Fruit fly (Drosophila melanogaster) whole organism, embryonic: Measurements from ENCODE around the gene CG1896.

Experiments used
- B-H1 ChIP-seq: fragments of 200-800 bp; sonication (Bioruptor generic); IDR thresholded peaks from 3 replicates; pipeline ENCODE4 v1.3.6; 2022; ENCODE audit warnings: missing biosample characterization, missing genetic modification characterization
- BEAF-32 ChIP-seq: fragments of 200-800 bp; sonication (Bioruptor generic); optimal IDR thresholded peaks from 3 replicates; lab custom pipeline; 2017; ENCODE audit warnings: missing biosample characterization, missing genetic modification characterization, mild to moderate bottlenecking, moderate library complexity, missing genetic modification reagents
- Bgb ChIP-seq: fragments of 200-800 bp; sonication (Bioruptor generic); IDR thresholded peaks from 2 replicates; pipeline ENCODE4 v1.3.6; 2022; ENCODE audit warnings: missing biosample characterization, missing genetic modification characterization; ENCODE audit not compliant: partially characterized antibody
- Blimp-1 ChIP-seq: fragments of 200-800 bp; sonication (Bioruptor generic); optimal IDR thresholded peaks from 3 replicates; lab custom pipeline; 2018; ENCODE audit warnings: missing biosample characterization, missing genetic modification characterization, mild to moderate bottlenecking, moderate library complexity, missing genetic modification reagents
- CG11560 ChIP-seq: fragments of 200-800 bp; sonication (Bioruptor generic); IDR thresholded peaks from 3 replicates; pipeline ENCODE4 v1.3.6; 2022; ENCODE audit warnings: missing biosample characterization, missing genetic modification characterization
- CG1233 ChIP-seq: fragments of 200-800 bp; sonication (Bioruptor generic); optimal IDR thresholded peaks from 4 replicates; lab custom pipeline; 2018; ENCODE audit warnings: missing biosample characterization, mild to moderate bottlenecking, missing genetic modification characterization
- CG12744 ChIP-seq: fragments of 200-800 bp; sonication (Bioruptor generic); optimal IDR thresholded peaks from 2 replicates; lab custom pipeline; 2016; ENCODE audit warnings: missing biosample characterization, missing genetic modification characterization
- CG1647 ChIP-seq: fragments of 200-800 bp; sonication (Bioruptor generic); optimal IDR thresholded peaks from 3 replicates; lab custom pipeline; 2016; ENCODE audit warnings: missing biosample characterization, missing genetic modification characterization
- CG17612 ChIP-seq: fragments of 200-800 bp; sonication (Bioruptor generic); IDR thresholded peaks from 2 replicates; pipeline ENCODE4 v1.3.6; 2022; ENCODE audit warnings: missing biosample characterization, missing genetic modification characterization
- CG18764 ChIP-seq: fragments of 200-800 bp; sonication (Bioruptor generic); optimal IDR thresholded peaks from 3 replicates; lab custom pipeline; 2016; ENCODE audit warnings: missing biosample characterization, missing genetic modification characterization
- CG2199 ChIP-seq: fragments of 200-800 bp; sonication (Bioruptor generic); IDR thresholded peaks from 3 replicates; pipeline ENCODE4 v1.3.6; 2022; ENCODE audit warnings: missing biosample characterization, missing genetic modification characterization
- CG30403 ChIP-seq: fragments of 200-800 bp; sonication (Bioruptor generic); optimal IDR thresholded peaks from 3 replicates; lab custom pipeline; 2016; ENCODE audit warnings: missing biosample characterization, missing genetic modification characterization
- CG31224 ChIP-seq: fragments of 200-800 bp; sonication (Bioruptor generic); IDR thresholded peaks from 2 replicates; pipeline ENCODE4 v1.3.6; 2022; ENCODE audit warnings: missing biosample characterization, missing genetic modification characterization
- CG33557 ChIP-seq: fragments of 200-800 bp; sonication (Bioruptor generic); optimal IDR thresholded peaks from 2 replicates; lab custom pipeline; 2019; ENCODE audit warnings: missing biosample characterization, mild to moderate bottlenecking, missing genetic modification characterization, moderate library complexity
- CG34422 ChIP-seq: fragments of 200-800 bp; sonication (Bioruptor generic); IDR thresholded peaks from 3 replicates; pipeline ENCODE4 v1.3.6; 2022; ENCODE audit warnings: missing biosample characterization, missing genetic modification characterization
- CG4328 ChIP-seq: fragments of 200-800 bp; sonication (Bioruptor generic); optimal IDR thresholded peaks from 3 replicates; lab custom pipeline; 2017; ENCODE audit warnings: missing biosample characterization, missing genetic modification reagents, missing genetic modification characterization
- CG4854 ChIP-seq: fragments of 200-800 bp; sonication (Bioruptor generic); optimal IDR thresholded peaks from 2 replicates; lab custom pipeline; 2016; ENCODE audit warnings: missing biosample characterization, missing genetic modification characterization, inconsistent platforms
- CG5245 ChIP-seq: fragments of 200-800 bp; sonication (Bioruptor generic); optimal IDR thresholded peaks from 3 replicates; lab custom pipeline; 2016; ENCODE audit warnings: missing biosample characterization, missing genetic modification characterization
- CG7372 ChIP-seq: fragments of 200-800 bp; sonication (Bioruptor generic); IDR thresholded peaks from 2 replicates; pipeline ENCODE4 v1.3.6; 2022; ENCODE audit warnings: missing biosample characterization, missing genetic modification characterization
- CG8089 ChIP-seq: fragments of 200-800 bp; sonication (Bioruptor generic); optimal IDR thresholded peaks from 3 replicates; lab custom pipeline; 2016; ENCODE audit warnings: missing biosample characterization, missing genetic modification characterization
- Camta ChIP-seq: fragments of 200-800 bp; sonication (Bioruptor generic); optimal IDR thresholded peaks from 2 replicates; lab custom pipeline; 2016; ENCODE audit warnings: missing biosample characterization, missing genetic modification characterization
- E2f1 ChIP-seq: fragments of 200-800 bp; sonication (Bioruptor generic); IDR thresholded peaks from 2 replicates; pipeline ENCODE4 v1.3.6; 2022; ENCODE audit warnings: missing biosample characterization, missing genetic modification characterization
- H15 ChIP-seq: fragments of 200-800 bp; sonication (Bioruptor generic); IDR thresholded peaks from 3 replicates; pipeline ENCODE4 v1.3.6; 2022; ENCODE audit warnings: missing biosample characterization, missing genetic modification characterization
- H2.0 ChIP-seq: fragments of 200-800 bp; sonication (Bioruptor generic); IDR thresholded peaks from 2 replicates; pipeline ENCODE4 v1.3.6; 2022; ENCODE audit warnings: missing biosample characterization, missing genetic modification characterization
- Mes4 ChIP-seq: fragments of 200-800 bp; sonication (Bioruptor generic); optimal IDR thresholded peaks from 2 replicates; lab custom pipeline; 2016; ENCODE audit warnings: missing biosample characterization, missing genetic modification characterization
- Nf-YB ChIP-seq: fragments of 200-800 bp; sonication (Bioruptor generic); optimal IDR thresholded peaks from 3 replicates; lab custom pipeline; 2019; ENCODE audit warnings: missing biosample characterization, mild to moderate bottlenecking, missing genetic modification characterization, moderate library complexity
- Oli ChIP-seq: fragments of 200-800 bp; sonication (Bioruptor generic); optimal IDR thresholded peaks from 2 replicates; lab custom pipeline; 2018; ENCODE audit warnings: missing biosample characterization, mild to moderate bottlenecking, missing genetic modification characterization, moderate library complexity
- Side ChIP-seq: fragments of 200-800 bp; sonication (Bioruptor generic); optimal IDR thresholded peaks from 2 replicates; lab custom pipeline; 2016; ENCODE audit warnings: missing biosample characterization, missing genetic modification characterization
- TFAM ChIP-seq: fragments of 200-800 bp; sonication (Bioruptor generic); optimal IDR thresholded peaks from 2 replicates; lab custom pipeline; 2017; ENCODE audit warnings: missing biosample characterization, missing genetic modification characterization, inconsistent platforms
- abd-A ChIP-seq: fragments of 200-800 bp; sonication (Bioruptor generic); optimal IDR thresholded peaks from 3 replicates; lab custom pipeline; 2019; ENCODE audit warnings: missing biosample characterization, mild to moderate bottlenecking, missing genetic modification characterization, moderate library complexity
- ac ChIP-seq: fragments of 200-800 bp; sonication (Bioruptor generic); optimal IDR thresholded peaks from 3 replicates; lab custom pipeline; 2017; ENCODE audit warnings: missing biosample characterization, mild to moderate bottlenecking, missing genetic modification characterization
- az2 ChIP-seq: fragments of 200-800 bp; sonication (Bioruptor generic); optimal IDR thresholded peaks from 3 replicates; lab custom pipeline; 2016; ENCODE audit warnings: missing biosample characterization, missing genetic modification characterization
- cas ChIP-seq: fragments of 200-800 bp; sonication (Bioruptor generic); IDR thresholded peaks from 2 replicates; pipeline ENCODE4 v1.3.6; 2022; ENCODE audit warnings: missing biosample characterization, missing genetic modification characterization
- crc ChIP-seq: fragments of 200-800 bp; sonication (Bioruptor generic); optimal IDR thresholded peaks from 2 replicates; lab custom pipeline; 2016; ENCODE audit warnings: missing biosample characterization, missing genetic modification characterization
- crp ChIP-seq, 2 experiments: fragments of 200-800 bp; sonication (Bioruptor generic); optimal IDR thresholded peaks; 2 replicates in 1 of 2; 3 replicates in 1 of 2; lab custom pipeline; 2017; ENCODE audit warnings: missing biosample characterization in 2 of 2, missing genetic modification characterization in 2 of 2, mild to moderate bottlenecking in 1 of 2, moderate library complexity in 1 of 2
- cwo ChIP-seq: fragments of 200-800 bp; sonication (Bioruptor generic); optimal IDR thresholded peaks from 3 replicates; lab custom pipeline; 2017; ENCODE audit warnings: missing biosample characterization, missing genetic modification characterization, mild to moderate bottlenecking, moderate library complexity, missing genetic modification reagents
- grau ChIP-seq: fragments of 200-800 bp; optimal IDR thresholded peaks from 3 replicates; lab custom pipeline; 2019; ENCODE audit warnings: missing biosample characterization, mild to moderate bottlenecking, missing genetic modification characterization, moderate library complexity
- hth ChIP-seq: fragments of >200 bp; optimal IDR thresholded peaks from 2 replicates; lab custom pipeline; 2017; ENCODE audit warnings: inconsistent platforms
- ind ChIP-seq: fragments of 200-800 bp; sonication (Bioruptor generic); optimal IDR thresholded peaks from 3 replicates; lab custom pipeline; 2016; ENCODE audit warnings: missing biosample characterization, missing genetic modification characterization
- nerfin-1 ChIP-seq: fragments of 200-800 bp; sonication (Bioruptor generic); optimal IDR thresholded peaks from 3 replicates; lab custom pipeline; 2019; ENCODE audit warnings: missing biosample characterization, mild to moderate bottlenecking, missing genetic modification characterization, moderate library complexity
- pan ChIP-seq, 4 experiments: fragments of >200 bp in 3 of 4; fragments of 200-800 bp in 1 of 4; sonication (Bioruptor generic) in 1 of 4; optimal IDR thresholded peaks in 3 of 4; IDR thresholded peaks in 1 of 4; 2 replicates each; pipeline versions ENCODE4 v1.3.6 to Lab custom; 2017 to 2022; ENCODE audit warnings: missing biosample characterization in 2 of 4, missing genetic modification characterization in 2 of 4, mixed read lengths in 1 of 4
- phol ChIP-seq: fragments of 200-800 bp; sonication (Bioruptor generic); optimal IDR thresholded peaks from 3 replicates; lab custom pipeline; 2018; ENCODE audit warnings: missing biosample characterization, mild to moderate bottlenecking, missing genetic modification characterization, moderate library complexity
- salm ChIP-seq: fragments of 200-800 bp; sonication (Bioruptor generic); optimal IDR thresholded peaks from 2 replicates; lab custom pipeline; 2018; ENCODE audit warnings: missing biosample characterization, mild to moderate bottlenecking, missing genetic modification characterization
- schlank ChIP-seq: fragments of 200-800 bp; sonication (Bioruptor generic); optimal IDR thresholded peaks from 2 replicates; lab custom pipeline; 2018; ENCODE audit warnings: missing biosample characterization, mild to moderate bottlenecking, missing genetic modification characterization
- scrt ChIP-seq: fragments of 200-800 bp; sonication (Bioruptor generic); optimal IDR thresholded peaks from 2 replicates; lab custom pipeline; 2018; ENCODE audit warnings: missing biosample characterization, mild to moderate bottlenecking, missing genetic modification characterization, moderate library complexity
- sd ChIP-seq: fragments of 200-800 bp; sonication (Bioruptor generic); optimal IDR thresholded peaks from 3 replicates; lab custom pipeline; 2018; ENCODE audit warnings: missing biosample characterization, mild to moderate bottlenecking, missing genetic modification characterization, moderate library complexity
- slou ChIP-seq: fragments of 200-800 bp; sonication (Bioruptor generic); optimal IDR thresholded peaks from 3 replicates; lab custom pipeline; 2016; ENCODE audit warnings: missing biosample characterization, missing genetic modification characterization
- trem ChIP-seq: fragments of 200-800 bp; optimal IDR thresholded peaks from 3 replicates; lab custom pipeline; 2019; ENCODE audit warnings: missing biosample characterization, mild to moderate bottlenecking, missing genetic modification characterization, moderate library complexity
- z ChIP-seq: fragments of 200-800 bp; sonication (Bioruptor generic); IDR thresholded peaks from 3 replicates; pipeline ENCODE4 v1.3.6; 2022; ENCODE audit warnings: missing biosample characterization, missing genetic modification characterization
- zen2 ChIP-seq: fragments of 200-800 bp; sonication (Bioruptor generic); IDR thresholded peaks from 3 replicates; pipeline ENCODE4 v1.3.6; 2022; ENCODE audit warnings: missing biosample characterization, missing genetic modification characterization; ENCODE audit not compliant: partially characterized antibody

The CG1896 gene

dm6 chr3R:31744044-31744652, at the start of gene CG1896:
CG1896 (plus strand) TSS chr3R:31744282.
- TF ChIP-seq crp (GFP tag; optimal IDR thresholded peaks at IDR 0.05; lab: Kevin White, UChicago) = no peak
- peak; percentile 42; the same call in 1 of the 3 replicates for TF ChIP-seq CG34422 (GFP tag; lab: Robert Waterston, UW)
- TF ChIP-seq CG30403 (GFP tag; lab: Kevin White, UChicago) = peak; percentile 45
- no peak for TF ChIP-seq CG1647 (GFP tag; lab: Kevin White, UChicago)
- TF ChIP-seq CG5245 = no peak
- no peak for TF ChIP-seq pan (optimal IDR thresholded peaks at IDR 0.05; lab: Kevin White, UChicago)
- TF ChIP-seq pan (GFP tag; optimal IDR thresholded peaks at IDR 0.05 in 1 of 2, IDR thresholded peaks at IDR 0.05 in 1 of 2) = peak in 1 of 2 experiments; percentile 72
- TF ChIP-seq crc (GFP tag; lab: Kevin White, UChicago) = no peak
- TF ChIP-seq CG4328 (GFP tag; lab: Kevin White, UChicago) = no peak
- 0 out of 2 replicates have a peak, but pooled peaks have one; percentile 12 for TF ChIP-seq cas (GFP tag; lab: Robert Waterston, UW)
- no peak for TF ChIP-seq CG7372
- no peak for TF ChIP-seq Mes4 (GFP tag; lab: Kevin White, UChicago)
- no peak for TF ChIP-seq CG31224 (GFP tag; lab: Robert Waterston, UW)
- TF ChIP-seq Bgb (GFP tag; lab: Robert Waterston, UW) = no peak
- no peak for TF ChIP-seq z
- peak; percentile 59 for TF ChIP-seq scrt (GFP tag; lab: Kevin White, UChicago)
- TF ChIP-seq ind (GFP tag; lab: Kevin White, UChicago) = peak; percentile 29
- peak; percentile 21 for TF ChIP-seq nerfin-1 (tag; lab: Kevin White, UChicago)
- TF ChIP-seq Blimp-1 (GFP tag; lab: Kevin White, UChicago) = no peak
- TF ChIP-seq Nf-YB (GFP tag; lab: Kevin White, UChicago) = no peak
- no peak for TF ChIP-seq zen2 (GFP tag; lab: Robert Waterston, UW)
- no peak for TF ChIP-seq CG12744 (GFP tag; lab: Kevin White, UChicago)
- peak; percentile 29 for TF ChIP-seq grau (tag; lab: Kevin White, UChicago)
- TF ChIP-seq H2.0 (GFP tag; lab: Robert Waterston, UW) = no peak
- peak; percentile 53 for TF ChIP-seq phol (tag; lab: Kevin White, UChicago)
- TF ChIP-seq E2f1 (GFP tag; lab: Robert Waterston, UW) = peak; percentile 42; the same call in 1 of the 2 replicates
- TF ChIP-seq H15 (GFP tag; lab: Robert Waterston, UW) = peak; percentile 13; the same call in 1 of the 3 replicates
- no peak for TF ChIP-seq CG8089
- TF ChIP-seq hth (lab: Kevin White, UChicago) = no peak
- no peak for TF ChIP-seq CG2199
- peak; percentile 23 for TF ChIP-seq CG18764
- no peak for TF ChIP-seq sd (tag; lab: Kevin White, UChicago)
- no peak for TF ChIP-seq CG17612 (GFP tag; lab: Robert Waterston, UW)
- no peak for TF ChIP-seq abd-A
- peak; percentile 25 for TF ChIP-seq Oli
- TF ChIP-seq CG11560 (tag; lab: Robert Waterston, UW) = no peak
- TF ChIP-seq schlank (tag; lab: Kevin White, UChicago) = no peak
- TF ChIP-seq cwo = peak; percentile 11
- peak; percentile 1 for TF ChIP-seq CG33557 (GFP tag; lab: Kevin White, UChicago)
- TF ChIP-seq trem (tag; lab: Kevin White, UChicago) = peak; percentile 34
- peak; percentile 45 for TF ChIP-seq az2 (GFP tag; lab: Kevin White, UChicago)
- peak; percentile 36; the same call in 1 of the 3 replicates for TF ChIP-seq B-H1 (GFP tag; lab: Robert Waterston, UW)
- TF ChIP-seq BEAF-32 (GFP tag; lab: Kevin White, UChicago) = no peak
- TF ChIP-seq CG4854 (GFP tag; lab: Kevin White, UChicago) = no peak
- TF ChIP-seq slou (GFP tag; lab: Kevin White, UChicago) = no peak
- TF ChIP-seq salm (tag; lab: Kevin White, UChicago) = no peak
- peak; percentile 39 for TF ChIP-seq CG1233 (GFP tag; lab: Kevin White, UChicago)
- TF ChIP-seq TFAM (GFP tag; lab: Kevin White, UChicago) = no peak
- no peak for TF ChIP-seq ac
- no peak for TF ChIP-seq Camta
- TF ChIP-seq Side (GFP tag; lab: Kevin White, UChicago) = no peak
